Worm (Caenorhabditis elegans): Measurements from ENCODE around the gene C26B2.2.

Gene C26B2.2

ce11 chrIV:7979588-7979987 lies 42.3 kb downstream of the C26B2.2 start, which contains the start of gene unc-24:
Gene unc-24, plus strand, starts transcription at chrIV:7979870.
- TF ChIP-seq unc-86 (tag; optimal IDR thresholded peaks at IDR 0.05) = peak; percentile 39
- TF ChIP-seq lin-14 (GFP tag; optimal IDR thresholded peaks at IDR 0.05) = peak; percentile 80
- peak; percentile 39 for TF ChIP-seq dsc-1 (tag; optimal IDR thresholded peaks at IDR 0.05)
- TF ChIP-seq sox-4 (tag; optimal IDR thresholded peaks at IDR 0.05) = no peak
- peak in 1 of 2 experiments; percentile 20 for TF ChIP-seq efl-1 (optimal IDR thresholded peaks at IDR 0.05)
- TF ChIP-seq efl-1 (GFP tag; optimal IDR thresholded peaks at IDR 0.05 in 1 of 2) = no peak
- TF ChIP-seq dpl-1 (GFP tag; optimal IDR thresholded peaks at IDR 0.05) = peak in 1 of 3 experiments; percentile 12
- peak in 1 of 3 experiments; percentile 59 for TF ChIP-seq ceh-82 (tag; optimal IDR thresholded peaks at IDR 0.05)
- no peak for TF ChIP-seq C34B4.2 (tag; optimal IDR thresholded peaks at IDR 0.05)

- TF ChIP-seq C04F5.9 (tag; optimal IDR thresholded peaks at IDR 0.05) (no peak), blmp-1 (tag; optimal IDR thresholded peaks at IDR 0.05) (peak; percentile 62)
These were observed 44.4 kb downstream of the C26B2.2 start, which contains the start of gene ora-1 for ce11 chrIV:7977452-7977940. Gene ora-1, plus strand, starts transcription at chrIV:7977890.

DNA sequence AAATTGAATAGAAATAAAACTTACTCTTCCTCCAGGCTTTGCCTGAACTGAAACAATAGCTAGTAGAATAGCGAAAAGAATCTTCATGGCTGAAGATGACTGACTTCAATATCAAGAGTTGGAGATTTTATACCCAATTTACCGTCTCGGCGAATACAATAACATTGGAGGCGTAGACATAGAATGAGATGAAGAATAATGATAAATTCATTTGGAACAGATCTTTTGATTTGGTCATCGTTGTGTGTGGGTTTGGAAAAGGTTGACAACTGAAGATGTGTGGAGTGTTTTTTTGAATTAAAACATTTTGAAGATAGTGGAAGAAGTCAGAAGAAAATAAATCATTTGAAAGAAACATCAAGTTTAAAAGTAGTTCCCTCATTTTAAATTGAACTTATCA lies 45.7 kb downstream of the C26B2.2 start, which contains the start of gene F57H12.6:
Gene F57H12.6 (minus strand): TSS at position 101 of the 400 bp plus-strand sequence.
- TF ChIP-seq fkh-8 (tag; optimal IDR thresholded peaks at IDR 0.05) (no peak), zag-1 (tag; optimal IDR thresholded peaks at IDR 0.05) (no peak), hlh-4 (tag; optimal IDR thresholded peaks at IDR 0.05) (no peak), F16B12.6 (tag; optimal IDR thresholded peaks at IDR 0.05) (no peak), unc-30 (tag; optimal IDR thresholded peaks at IDR 0.05) (no peak), nhr-90 (tag; optimal IDR thresholded peaks at IDR 0.05; ENCODE audit: poor library complexity) (no peak), hpl-2 (GFP tag; optimal IDR thresholded peaks at IDR 0.05) (no peak), blmp-1 (tag; optimal IDR thresholded peaks at IDR 0.05) (no peak), ceh-88 (GFP tag; IDR thresholded peaks at IDR 0.05) (no peak), zip-4 (GFP tag; optimal IDR thresholded peaks at IDR 0.05) (no peak), pax-3 (tag; optimal IDR thresholded peaks at IDR 0.05) (no peak), ceh-8 (GFP tag; optimal IDR thresholded peaks at IDR 0.05) (no peak), vab-15 (tag; optimal IDR thresholded peaks at IDR 0.05) (no peak), unc-86 (tag; optimal IDR thresholded peaks at IDR 0.05) (no peak)

Data from whole organism, L1 larva.